Fruit fly (Drosophila melanogaster) whole organism, wandering third instar larva: Measurements from ENCODE around the gene vig.

Experiments used
- Abd-B ChIP-seq: fragments of >200 bp; optimal IDR thresholded peaks from 2 replicates; lab custom pipeline; 2017; ENCODE audit warnings: missing biosample characterization, missing genetic modification characterization
- CG32264 ChIP-seq: fragments of 200-800 bp; sonication (Bioruptor generic); optimal IDR thresholded peaks from 2 replicates; lab custom pipeline; 2016; ENCODE audit warnings: missing biosample characterization, missing genetic modification characterization
- CG9705 ChIP-seq: fragments of 200-800 bp; sonication (Bioruptor generic); optimal IDR thresholded peaks from 2 replicates; lab custom pipeline; 2018; ENCODE audit warnings: missing biosample characterization, mild to moderate bottlenecking, missing genetic modification characterization
- CrebA ChIP-seq: fragments of 200-800 bp; sonication (Bioruptor generic); optimal IDR thresholded peaks from 2 replicates; lab custom pipeline; 2016; ENCODE audit warnings: missing biosample characterization, mild to moderate bottlenecking, missing genetic modification characterization, borderline replicate concordance
- Dfd ChIP-seq: fragments of >200 bp; optimal IDR thresholded peaks from 2 replicates; lab custom pipeline; 2017; ENCODE audit warnings: missing biosample characterization, missing genetic modification characterization
- Dif ChIP-seq: fragments of 200-275, 200-300 bp; sonication (Bioruptor generic); optimal IDR thresholded peaks from 2 replicates; lab custom pipeline; 2018; ENCODE audit warnings: missing biosample characterization, missing genetic modification characterization; ENCODE audit not compliant: partially characterized antibody
- GATAd ChIP-seq: sonication (Bioruptor generic); optimal IDR thresholded peaks from 2 replicates; lab custom pipeline; 2016; ENCODE audit warnings: missing biosample characterization, missing genetic modification characterization
- HLH106 ChIP-seq: fragments of 200-800 bp; optimal IDR thresholded peaks from 3 replicates; lab custom pipeline; 2019; ENCODE audit warnings: missing biosample characterization, mild to moderate bottlenecking, missing genetic modification characterization, moderate library complexity
- Hnf4 ChIP-seq: fragments of 200-800 bp; sonication (Bioruptor generic); optimal IDR thresholded peaks from 2 replicates; lab custom pipeline; 2016; ENCODE audit warnings: missing biosample characterization, mild to moderate bottlenecking, missing genetic modification characterization
- Hr78 ChIP-seq: fragments of >200 bp; optimal IDR thresholded peaks from 2 replicates; lab custom pipeline; 2017; ENCODE audit warnings: missing biosample characterization, missing genetic modification characterization
- Hr83 ChIP-seq: fragments of 200-300 bp; sonication (Bioruptor generic); optimal IDR thresholded peaks from 2 replicates; lab custom pipeline; 2016; ENCODE audit warnings: missing biosample characterization, mild to moderate bottlenecking, missing genetic modification characterization, moderate library complexity; ENCODE audit not compliant: poor library complexity, severe bottlenecking
- Jra ChIP-seq: sonication (Bioruptor generic); optimal IDR thresholded peaks from 2 replicates; lab custom pipeline; 2016; ENCODE audit warnings: missing biosample characterization, missing genetic modification characterization
- Myc ChIP-seq: fragments of >200 bp; optimal IDR thresholded peaks from 2 replicates; lab custom pipeline; 2017
- N ChIP-seq: fragments of >200 bp; optimal IDR thresholded peaks from 2 replicates; lab custom pipeline; 2018; ENCODE audit warnings: missing biosample characterization, missing external identifiers, missing genetic modification characterization
- OdsH ChIP-seq: fragments of 200-800 bp; sonication (Bioruptor generic); optimal IDR thresholded peaks from 2 replicates; lab custom pipeline; 2016; ENCODE audit warnings: missing biosample characterization, mild to moderate bottlenecking, missing genetic modification characterization
- Sp1 ChIP-seq: fragments of 200-800 bp; sonication (Bioruptor generic); optimal IDR thresholded peaks from 3 replicates; lab custom pipeline; 2019; ENCODE audit warnings: missing biosample characterization, mild to moderate bottlenecking, missing genetic modification characterization, moderate library complexity
- Vsx2 ChIP-seq: fragments of 200-300, 225-300 bp; sonication (Bioruptor generic); optimal IDR thresholded peaks from 2 replicates; lab custom pipeline; 2018; ENCODE audit warnings: missing biosample characterization, missing genetic modification characterization; ENCODE audit not compliant: partially characterized antibody
- br ChIP-seq: fragments of 200-800 bp; sonication (Bioruptor generic); optimal IDR thresholded peaks from 2 replicates; lab custom pipeline; 2016; ENCODE audit warnings: missing biosample characterization, missing genetic modification characterization
- brk ChIP-seq: fragments of 200-800 bp; sonication (Bioruptor generic); optimal IDR thresholded peaks from 2 replicates; lab custom pipeline; 2016; ENCODE audit warnings: missing biosample characterization, mild to moderate bottlenecking, missing genetic modification characterization
- dl ChIP-seq, 2 experiments: fragments of 175-275, 200-275 bp in 1 of 2; fragments of 200-275 bp in 1 of 2; sonication (Bioruptor generic); optimal IDR thresholded peaks; lab custom pipeline; 2018; ENCODE audit warnings: mild to moderate bottlenecking in 2 of 2, missing biosample characterization in 2 of 2, missing genetic modification characterization in 2 of 2, moderate library complexity in 2 of 2; ENCODE audit not compliant: partially characterized antibody in 2 of 2, insufficient read depth in 1 of 2
- dmrt93B ChIP-seq: fragments of 200-800 bp; sonication (Bioruptor generic); optimal IDR thresholded peaks from 2 replicates; lab custom pipeline; 2018; ENCODE audit warnings: missing biosample characterization, mild to moderate bottlenecking, missing genetic modification characterization
- dsf ChIP-seq: sonication (Bioruptor generic); optimal IDR thresholded peaks from 2 replicates; lab custom pipeline; 2016; ENCODE audit warnings: missing biosample characterization, missing genetic modification characterization, borderline replicate concordance
- ey ChIP-seq: fragments of 200-800 bp; sonication (Bioruptor generic); optimal IDR thresholded peaks from 2 replicates; lab custom pipeline; 2016; ENCODE audit warnings: missing biosample characterization, missing genetic modification characterization
- foxo ChIP-seq, 2 experiments: fragments of 200-800 bp; sonication (Bioruptor generic); optimal IDR thresholded peaks; 2 replicates in 1 of 2; 3 replicates in 1 of 2; lab custom pipeline; 2016 to 2017; ENCODE audit warnings: missing biosample characterization in 2 of 2, missing genetic modification characterization in 2 of 2
- fru ChIP-seq: fragments of 200-800 bp; sonication (Bioruptor generic); optimal IDR thresholded peaks from 3 replicates; lab custom pipeline; 2016; ENCODE audit warnings: missing biosample characterization, mild to moderate bottlenecking, missing genetic modification characterization
- h ChIP-seq: fragments of 200-800 bp; sonication (Bioruptor generic); optimal IDR thresholded peaks from 3 replicates; lab custom pipeline; 2016; ENCODE audit warnings: missing biosample characterization, mild to moderate bottlenecking, missing genetic modification characterization
- jim ChIP-seq: fragments of 175-275, 200-325 bp; sonication (Bioruptor generic); optimal IDR thresholded peaks from 2 replicates; lab custom pipeline; 2016; ENCODE audit warnings: missing biosample characterization, mild to moderate bottlenecking, missing genetic modification characterization
- lola ChIP-seq: fragments of >200 bp; optimal IDR thresholded peaks from 2 replicates; lab custom pipeline; 2017; ENCODE audit warnings: missing biosample characterization, missing genetic modification characterization
- pan ChIP-seq: fragments of >200 bp; optimal IDR thresholded peaks from 2 replicates; lab custom pipeline; 2017
- psq ChIP-seq: fragments of 200-800 bp; sonication (Bioruptor generic); optimal IDR thresholded peaks from 3 replicates; lab custom pipeline; 2017; ENCODE audit warnings: missing biosample characterization, mild to moderate bottlenecking, missing genetic modification characterization, moderate library complexity
- rgr ChIP-seq: fragments of 200-800 bp; sonication (Bioruptor generic); optimal IDR thresholded peaks from 3 replicates; lab custom pipeline; 2016; ENCODE audit warnings: missing biosample characterization, mild to moderate bottlenecking, missing genetic modification characterization
- sage ChIP-seq: fragments of 200-800 bp; sonication (Bioruptor generic); optimal IDR thresholded peaks from 2 replicates; lab custom pipeline; 2016; ENCODE audit warnings: missing biosample characterization, mild to moderate bottlenecking, missing genetic modification characterization
- sv ChIP-seq: fragments of 200-800 bp; sonication (Bioruptor generic); optimal IDR thresholded peaks from 3 replicates; lab custom pipeline; 2016; ENCODE audit warnings: missing biosample characterization, missing genetic modification characterization
- tai ChIP-seq: sonication (Bioruptor generic); optimal IDR thresholded peaks from 2 replicates; lab custom pipeline; 2016; ENCODE audit warnings: missing biosample characterization, missing genetic modification characterization
- usp ChIP-seq: fragments of >200 bp; optimal IDR thresholded peaks from 2 replicates; lab custom pipeline; 2017; ENCODE audit warnings: missing biosample characterization, missing genetic modification characterization
- woc ChIP-seq: sonication (Bioruptor generic); optimal IDR thresholded peaks from 2 replicates; lab custom pipeline; 2016; ENCODE audit warnings: missing biosample characterization, mild to moderate bottlenecking, missing genetic modification characterization

vig gene

DNA sequence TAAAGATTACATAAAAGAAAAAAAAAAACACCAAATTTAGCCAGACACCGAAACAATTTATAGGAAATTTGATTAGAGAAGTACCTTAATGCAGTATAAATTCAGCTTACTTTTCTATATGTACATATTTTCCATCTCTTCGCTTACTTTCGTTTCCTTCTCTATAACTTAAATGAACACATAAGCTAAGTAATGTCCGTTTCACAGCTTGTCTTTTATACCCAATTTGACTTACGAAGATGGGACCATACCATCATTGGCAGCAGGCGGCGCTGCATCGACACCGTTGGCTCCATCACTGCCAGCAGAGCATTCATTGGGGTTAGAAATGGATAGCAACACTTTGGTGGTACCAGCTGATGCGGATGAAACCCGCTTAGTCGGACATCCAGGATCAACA lies at the start of gene vig:
vig (minus strand) TSS at position 101 of the 400 bp plus-strand sequence.
- TF ChIP-seq Hnf4 (GFP tag; lab: Kevin White, UChicago) (no peak), br (GFP tag; lab: Kevin White, UChicago) (no peak), Myc (lab: Kevin White, UChicago) (no peak), tai (GFP tag; lab: Kevin White, UChicago) (no peak), CrebA (GFP tag; lab: Kevin White, UChicago) (no peak), sage (GFP tag; lab: Kevin White, UChicago) (no peak), brk (GFP tag; lab: Kevin White, UChicago) (no peak), Abd-B (GFP tag; lab: Kevin White, UChicago) (no peak), Dfd (GFP tag; lab: Kevin White, UChicago) (no peak), Vsx2 (no peak), Hr78 (no peak), foxo (GFP tag; optimal IDR thresholded peaks at IDR 0.05; lab: Kevin White, UChicago) (no peak), sv (GFP tag; lab: Kevin White, UChicago) (no peak), pan (lab: Kevin White, UChicago) (no peak), jim (GFP tag; lab: Kevin White, UChicago) (no peak), Dif (GFP tag; lab: Kevin White, UChicago) (no peak), HLH106 (no peak), dl (GFP tag; optimal IDR thresholded peaks at IDR 0.05; lab: Kevin White, UChicago; ENCODE audit: insufficient read depth in 1 of 2, partially characterized antibody in 2 of 2) (no peak), rgr (GFP tag; lab: Kevin White, UChicago) (no peak)

DNA sequence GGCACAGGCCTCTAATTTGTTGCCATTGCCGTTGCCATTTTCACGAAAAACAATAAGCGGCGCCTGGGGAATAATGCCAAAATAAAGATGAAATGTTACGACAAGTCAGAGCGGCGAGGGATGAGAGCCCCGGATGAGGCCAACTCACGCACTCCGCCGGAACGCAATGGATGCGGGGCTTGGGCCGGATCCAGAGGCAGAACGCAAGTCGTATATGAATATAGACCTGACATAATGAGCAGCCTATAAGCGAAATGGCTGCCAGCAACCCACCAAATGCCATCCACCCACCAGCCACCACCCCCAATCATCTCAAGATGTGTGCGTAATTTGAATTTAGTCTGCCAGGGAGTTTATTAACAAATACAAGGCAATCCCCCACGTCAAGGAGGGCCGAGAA lies 48.4 kb upstream of the vig start:
- TF ChIP-seq foxo (GFP tag; optimal IDR thresholded peaks at IDR 0.05; lab: Kevin White, UChicago) (no peak), fru (GFP tag; lab: Kevin White, UChicago) (no peak), GATAd (GFP tag; lab: Kevin White, UChicago) (no peak), Abd-B (GFP tag; lab: Kevin White, UChicago) (no peak), rgr (GFP tag; lab: Kevin White, UChicago) (no peak), dmrt93B (GFP tag; lab: Kevin White, UChicago) (no peak)

DNA sequence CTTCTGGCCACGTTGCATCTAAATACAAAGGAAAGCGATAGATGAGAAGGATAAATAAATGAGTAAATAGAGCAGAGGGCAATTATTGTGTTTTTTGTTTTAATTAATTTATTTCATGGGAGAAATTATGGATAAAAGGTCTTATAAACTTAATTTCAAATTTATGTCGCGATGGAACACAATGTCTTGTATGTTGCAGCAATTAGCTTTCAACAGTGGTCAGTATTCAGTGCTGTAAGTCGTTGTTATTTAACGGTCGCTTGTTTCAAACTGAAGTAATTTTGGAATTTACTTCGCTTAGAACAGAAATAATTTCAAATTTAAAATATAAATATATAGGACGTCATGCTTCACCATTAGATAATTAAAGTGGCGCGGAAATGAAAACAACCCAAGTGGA lies 47.9 kb upstream of the vig start:
- TF ChIP-seq br (GFP tag; lab: Kevin White, UChicago) (no peak), woc (GFP tag; lab: Kevin White, UChicago) (no peak), Dif (GFP tag; lab: Kevin White, UChicago) (no peak), Hr78 (no peak), lola (no peak), dsf (GFP tag; lab: Kevin White, UChicago) (no peak), tai (GFP tag; lab: Kevin White, UChicago) (no peak), ey (GFP tag; lab: Kevin White, UChicago) (no peak), N (GFP tag; lab: Kevin White, UChicago) (no peak), Jra (GFP tag; lab: Kevin White, UChicago) (no peak), Myc (lab: Kevin White, UChicago) (no peak), Vsx2 (no peak), psq (no peak), GATAd (GFP tag; lab: Kevin White, UChicago) (no peak), dl (GFP tag; optimal IDR thresholded peaks at IDR 0.05; lab: Kevin White, UChicago; ENCODE audit: insufficient read depth in 1 of 2, partially characterized antibody in 2 of 2) (no peak)

DNA sequence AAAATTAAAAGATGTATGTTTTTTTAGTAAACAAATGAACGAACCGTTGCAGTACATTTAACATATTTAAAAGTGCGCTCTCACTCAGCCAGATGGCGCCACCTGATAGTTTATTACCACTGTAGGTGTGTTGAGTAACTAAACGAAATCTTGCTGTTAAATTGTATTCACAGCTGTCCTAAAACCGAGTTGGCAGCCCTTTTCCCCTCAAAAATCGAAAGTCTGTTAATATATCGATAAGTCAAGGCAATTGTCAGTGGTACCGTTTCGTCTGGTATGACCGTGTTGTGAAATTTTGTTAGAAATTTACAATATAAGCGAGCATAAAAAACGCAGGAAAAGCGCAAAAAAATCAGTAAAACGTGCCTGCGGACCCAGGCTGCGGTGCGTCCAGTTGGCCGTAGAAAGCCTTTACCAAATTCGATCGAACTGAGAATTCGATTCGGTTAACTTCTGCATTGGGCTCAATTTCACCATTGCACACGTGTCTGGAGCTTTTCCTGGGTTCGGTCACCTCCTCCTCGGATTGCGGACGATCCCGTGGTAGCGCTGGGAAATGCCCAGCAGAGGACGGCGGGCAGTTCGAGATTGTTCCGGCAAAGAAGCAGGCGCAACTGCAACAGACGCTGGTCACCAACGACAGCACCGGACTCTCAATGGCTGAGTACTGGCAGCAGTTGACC lies 43.3 kb upstream of the vig start, which contains the start of gene stc:
stc (plus strand) TSS at position 247 of the 683 bp plus-strand sequence.
- peak; percentile 58 for TF ChIP-seq rgr (GFP tag; lab: Kevin White, UChicago)
- peak; percentile 36 for TF ChIP-seq br (GFP tag; lab: Kevin White, UChicago)
- TF ChIP-seq fru (GFP tag; lab: Kevin White, UChicago) = peak; percentile 38
- no peak for TF ChIP-seq GATAd (GFP tag; lab: Kevin White, UChicago)
- TF ChIP-seq jim (GFP tag; lab: Kevin White, UChicago) = no peak
- no peak for TF ChIP-seq brk (GFP tag; lab: Kevin White, UChicago)
- TF ChIP-seq Myc (lab: Kevin White, UChicago) = peak; percentile 41
- TF ChIP-seq OdsH (GFP tag; lab: Kevin White, UChicago) = peak; percentile 12
- TF ChIP-seq N (GFP tag; lab: Kevin White, UChicago) = no peak
- peak; percentile 17 for TF ChIP-seq CG32264 (GFP tag; lab: Kevin White, UChicago)
- TF ChIP-seq sv (GFP tag; lab: Kevin White, UChicago) = peak; percentile 45
- TF ChIP-seq ey (GFP tag; lab: Kevin White, UChicago) = peak; percentile 28
- no peak for TF ChIP-seq dmrt93B (GFP tag; lab: Kevin White, UChicago)
- peak; percentile 47 for TF ChIP-seq Hr83 (GFP tag; lab: Kevin White, UChicago)
- TF ChIP-seq Abd-B (GFP tag; lab: Kevin White, UChicago) = no peak
- TF ChIP-seq sage (GFP tag; lab: Kevin White, UChicago) = peak; percentile 14
- no peak for TF ChIP-seq Dif (GFP tag; lab: Kevin White, UChicago)
- TF ChIP-seq psq = no peak
- TF ChIP-seq dsf (GFP tag; lab: Kevin White, UChicago) = no peak
- no peak for TF ChIP-seq dl (GFP tag; optimal IDR thresholded peaks at IDR 0.05; lab: Kevin White, UChicago; ENCODE audit: insufficient read depth in 1 of 2, partially characterized antibody in 2 of 2)
- TF ChIP-seq foxo (GFP tag; optimal IDR thresholded peaks at IDR 0.05; lab: Kevin White, UChicago) = peak in 1 of 2 experiments; percentile 39
- no peak for TF ChIP-seq Jra (GFP tag; lab: Kevin White, UChicago)
- no peak for TF ChIP-seq Sp1 (GFP tag; lab: Kevin White, UChicago)
- no peak for TF ChIP-seq Vsx2
- TF ChIP-seq Dfd (GFP tag; lab: Kevin White, UChicago) = no peak
- no peak for TF ChIP-seq pan (lab: Kevin White, UChicago)
- TF ChIP-seq HLH106 = no peak
- peak; percentile 14 for TF ChIP-seq CrebA (GFP tag; lab: Kevin White, UChicago)
- no peak for TF ChIP-seq woc (GFP tag; lab: Kevin White, UChicago)
- TF ChIP-seq usp (GFP tag; lab: Kevin White, UChicago) = no peak
- no peak for TF ChIP-seq CG9705 (GFP tag; lab: Kevin White, UChicago)
- TF ChIP-seq lola = no peak
- peak; percentile 44 for TF ChIP-seq h (GFP tag; lab: Kevin White, UChicago)
- no peak for TF ChIP-seq Hr78
